Fruit fly (Drosophila melanogaster) whole organism, prepupa: ENCODE data around the gene cbt.

ENCODE experiments used
- Blimp-1 ChIP-seq: fragments of 200-800 bp; sonication (Bioruptor generic); optimal IDR thresholded peaks from 3 replicates; lab custom pipeline; 2017; ENCODE audit warnings: missing biosample characterization, missing genetic modification characterization, mild to moderate bottlenecking, moderate library complexity, missing genetic modification reagents
- CG10631 ChIP-seq: fragments of 200-800 bp; sonication (Bioruptor generic); optimal IDR thresholded peaks from 2 replicates; lab custom pipeline; 2016; ENCODE audit warnings: missing biosample characterization, missing genetic modification characterization
- CG10669 ChIP-seq: fragments of 200-800 bp; sonication (Bioruptor generic); optimal IDR thresholded peaks from 3 replicates; lab custom pipeline; 2018; ENCODE audit warnings: missing biosample characterization, mild to moderate bottlenecking, missing genetic modification characterization, moderate library complexity
- CG11762 ChIP-seq: fragments of 200-800 bp; sonication (Bioruptor generic); optimal IDR thresholded peaks from 3 replicates; lab custom pipeline; 2016; ENCODE audit warnings: missing biosample characterization, missing genetic modification characterization; ENCODE audit not compliant: insufficient read depth
- CG11902 ChIP-seq: fragments of 200-800 bp; sonication (Bioruptor generic); optimal IDR thresholded peaks from 3 replicates; lab custom pipeline; 2016; ENCODE audit warnings: missing biosample characterization, missing genetic modification characterization
- CG15336 ChIP-seq: fragments of 200-800 bp; sonication (Bioruptor generic); IDR thresholded peaks from 2 replicates; pipeline ENCODE4 v1.3.6; 2022; ENCODE audit warnings: missing biosample characterization, missing genetic modification characterization
- CG16779 ChIP-seq: fragments of 200-800 bp; sonication (Bioruptor generic); optimal IDR thresholded peaks from 3 replicates; lab custom pipeline; 2017; ENCODE audit warnings: missing biosample characterization, mild to moderate bottlenecking, missing genetic modification characterization
- CG3032 ChIP-seq: fragments of 200-800 bp; optimal IDR thresholded peaks from 2 replicates; lab custom pipeline; 2019; ENCODE audit warnings: missing biosample characterization, mild to moderate bottlenecking, missing genetic modification characterization, moderate library complexity
- CG31627 ChIP-seq: fragments of 200-800 bp; sonication (Bioruptor generic); optimal IDR thresholded peaks from 3 replicates; lab custom pipeline; 2016; ENCODE audit warnings: missing biosample characterization, missing genetic modification characterization
- CG32006 ChIP-seq: fragments of 200-800 bp; sonication (Bioruptor generic); optimal IDR thresholded peaks from 3 replicates; lab custom pipeline; 2017; ENCODE audit warnings: missing biosample characterization, mild to moderate bottlenecking, missing genetic modification characterization
- CG34406 ChIP-seq: fragments of 200-800 bp; sonication (Bioruptor generic); optimal IDR thresholded peaks from 3 replicates; lab custom pipeline; 2016; ENCODE audit warnings: missing biosample characterization, missing genetic modification characterization
- CG3919 ChIP-seq: fragments of 200-800 bp; sonication (Bioruptor generic); optimal IDR thresholded peaks from 3 replicates; lab custom pipeline; 2016; ENCODE audit warnings: missing biosample characterization, missing genetic modification characterization
- CG4318 ChIP-seq: fragments of 200-800 bp; sonication (Bioruptor generic); optimal IDR thresholded peaks from 3 replicates; lab custom pipeline; 2017; ENCODE audit warnings: missing biosample characterization, mild to moderate bottlenecking, missing genetic modification characterization
- CG6163 ChIP-seq: fragments of 200-800 bp; sonication (Bioruptor generic); IDR thresholded peaks from 3 replicates; pipeline ENCODE4 v1.3.6; 2022; ENCODE audit warnings: missing biosample characterization, missing genetic modification characterization
- CG6276 ChIP-seq: fragments of 200-800 bp; sonication (Bioruptor generic); optimal IDR thresholded peaks from 2 replicates; lab custom pipeline; 2017; ENCODE audit warnings: missing biosample characterization, mild to moderate bottlenecking, missing genetic modification characterization
- CG6808 ChIP-seq: fragments of 200-800 bp; sonication (Bioruptor generic); optimal IDR thresholded peaks from 3 replicates; lab custom pipeline; 2017; ENCODE audit warnings: missing biosample characterization, missing genetic modification characterization, mild to moderate bottlenecking, moderate library complexity, missing genetic modification reagents
- CG6854 ChIP-seq: fragments of 200-800 bp; sonication (Bioruptor generic); optimal IDR thresholded peaks from 2 replicates; lab custom pipeline; 2017; ENCODE audit warnings: missing biosample characterization, mild to moderate bottlenecking, missing genetic modification characterization
- CG7368 ChIP-seq: fragments of 200-800 bp; sonication (Bioruptor generic); optimal IDR thresholded peaks from 3 replicates; lab custom pipeline; 2016; ENCODE audit warnings: missing biosample characterization, missing genetic modification characterization
- CG8119 ChIP-seq: fragments of 200-800 bp; sonication (Bioruptor generic); IDR thresholded peaks from 3 replicates; pipeline ENCODE4 v1.3.6; 2022; ENCODE audit warnings: missing biosample characterization, missing genetic modification characterization
- CG8319 ChIP-seq: fragments of 200-800 bp; sonication (Bioruptor generic); optimal IDR thresholded peaks from 3 replicates; lab custom pipeline; 2016; ENCODE audit warnings: missing biosample characterization, missing genetic modification characterization
- CG8632 ChIP-seq: fragments of 200-800 bp; sonication (Bioruptor generic); optimal IDR thresholded peaks from 3 replicates; lab custom pipeline; 2016; ENCODE audit warnings: missing biosample characterization, missing genetic modification characterization
- CG9139 ChIP-seq: fragments of 200-800 bp; sonication (Bioruptor generic); optimal IDR thresholded peaks from 3 replicates; lab custom pipeline; 2017; ENCODE audit warnings: missing biosample characterization, mild to moderate bottlenecking, missing genetic modification characterization
- Eip75B ChIP-seq: fragments of 200-800 bp; sonication (Bioruptor generic); optimal IDR thresholded peaks from 3 replicates; lab custom pipeline; 2016; ENCODE audit warnings: missing biosample characterization, missing genetic modification characterization
- Eip78C ChIP-seq: fragments of 200-800 bp; sonication (Bioruptor generic); peaks from one replicate; lab custom pipeline; 2016; ENCODE audit warnings: missing biosample characterization, missing genetic modification characterization
- Eip93F ChIP-seq: fragments of 200-800 bp; sonication (Bioruptor generic); optimal IDR thresholded peaks from 2 replicates; lab custom pipeline; 2016; ENCODE audit warnings: missing biosample characterization, mild to moderate bottlenecking, missing genetic modification characterization
- Ets21C ChIP-seq: fragments of 200-800 bp; sonication (Bioruptor generic); optimal IDR thresholded peaks from 3 replicates; lab custom pipeline; 2016; ENCODE audit warnings: missing biosample characterization, missing genetic modification characterization
- Gug ChIP-seq: fragments of 200-800 bp; sonication (Bioruptor generic); IDR thresholded peaks from 2 replicates; pipeline ENCODE4 v1.3.6; 2022; ENCODE audit warnings: missing biosample characterization, missing genetic modification characterization
- Hr39 ChIP-seq: fragments of 200-800 bp; sonication (Bioruptor generic); optimal IDR thresholded peaks from 2 replicates; lab custom pipeline; 2016; ENCODE audit warnings: missing biosample characterization, missing genetic modification characterization
- Hr4 ChIP-seq: fragments of 200-800 bp; sonication (Bioruptor generic); optimal IDR thresholded peaks from 3 replicates; lab custom pipeline; 2016; ENCODE audit warnings: missing biosample characterization, missing genetic modification characterization
- Lpt ChIP-seq: fragments of 200-800 bp; sonication (Bioruptor generic); optimal IDR thresholded peaks from 3 replicates; lab custom pipeline; 2016; ENCODE audit warnings: missing biosample characterization, missing genetic modification characterization
- Met ChIP-seq: fragments of 200-800 bp; sonication (Bioruptor generic); optimal IDR thresholded peaks from 3 replicates; lab custom pipeline; 2016; ENCODE audit warnings: missing biosample characterization, missing genetic modification characterization
- OdsH ChIP-seq: fragments of 200-800 bp; sonication (Bioruptor generic); optimal IDR thresholded peaks from 3 replicates; lab custom pipeline; 2016; ENCODE audit warnings: missing biosample characterization, missing genetic modification characterization
- Smox ChIP-seq: fragments of 200-800 bp; sonication (Bioruptor generic); optimal IDR thresholded peaks from 3 replicates; lab custom pipeline; 2016; ENCODE audit warnings: missing biosample characterization, missing genetic modification characterization
- Sox102F ChIP-seq: fragments of 200-800 bp; sonication (Bioruptor generic); optimal IDR thresholded peaks from 2 replicates; lab custom pipeline; 2016; ENCODE audit warnings: missing biosample characterization, mild to moderate bottlenecking, missing genetic modification characterization
- Sox14 ChIP-seq: fragments of 200-800 bp; sonication (Bioruptor generic); optimal IDR thresholded peaks from 3 replicates; lab custom pipeline; 2016; ENCODE audit warnings: missing biosample characterization, missing genetic modification characterization
- Sox15 ChIP-seq: fragments of 200-800 bp; sonication (Bioruptor generic); optimal IDR thresholded peaks from 3 replicates; lab custom pipeline; 2016; ENCODE audit warnings: missing biosample characterization, missing genetic modification characterization
- achi ChIP-seq: fragments of 200-800 bp; sonication (Bioruptor generic); optimal IDR thresholded peaks from 3 replicates; lab custom pipeline; 2016; ENCODE audit warnings: missing biosample characterization, missing genetic modification characterization
- acj6 ChIP-seq: fragments of 200-800 bp; sonication (Bioruptor generic); optimal IDR thresholded peaks from 3 replicates; lab custom pipeline; 2016; ENCODE audit warnings: missing biosample characterization, missing genetic modification characterization
- dac ChIP-seq: fragments of 200-800 bp; sonication (Bioruptor generic); optimal IDR thresholded peaks from 2 replicates; lab custom pipeline; 2017; ENCODE audit warnings: missing biosample characterization, mild to moderate bottlenecking, missing genetic modification characterization
- dsx ChIP-seq: fragments of 200-800 bp; optimal IDR thresholded peaks from 3 replicates; lab custom pipeline; 2019; ENCODE audit warnings: missing biosample characterization, mild to moderate bottlenecking, missing genetic modification characterization, moderate library complexity; ENCODE audit not compliant: poor library complexity, severe bottlenecking
- eg ChIP-seq: fragments of 200-800 bp; sonication (Bioruptor generic); IDR thresholded peaks from 3 replicates; pipeline ENCODE4 v1.3.6; 2022; ENCODE audit warnings: missing biosample characterization, missing genetic modification characterization
- esn ChIP-seq: fragments of 200-800 bp; sonication (Bioruptor generic); optimal IDR thresholded peaks from 2 replicates; lab custom pipeline; 2016; ENCODE audit warnings: missing biosample characterization, mild to moderate bottlenecking, missing genetic modification characterization, moderate library complexity
- fd59A ChIP-seq: fragments of 200-800 bp; sonication (Bioruptor generic); optimal IDR thresholded peaks from 2 replicates; lab custom pipeline; 2017; ENCODE audit warnings: missing biosample characterization, mild to moderate bottlenecking, missing genetic modification characterization, missing genetic modification reagents
- fd85E ChIP-seq: fragments of 200-800 bp; sonication (Bioruptor generic); optimal IDR thresholded peaks from 3 replicates; lab custom pipeline; 2016; ENCODE audit warnings: missing biosample characterization, missing genetic modification characterization
- fkh ChIP-seq: fragments of 200-800 bp; sonication (Bioruptor generic); optimal IDR thresholded peaks from 3 replicates; lab custom pipeline; 2017; ENCODE audit warnings: missing biosample characterization, mild to moderate bottlenecking, missing genetic modification characterization, moderate library complexity
- lz ChIP-seq: fragments of 200-800 bp; sonication (Bioruptor generic); optimal IDR thresholded peaks from 3 replicates; lab custom pipeline; 2016; ENCODE audit warnings: missing biosample characterization, missing genetic modification characterization
- pdm3 ChIP-seq: fragments of 200-800 bp; sonication (Bioruptor generic); optimal IDR thresholded peaks from 3 replicates; lab custom pipeline; 2016; ENCODE audit warnings: missing biosample characterization, missing genetic modification characterization
- spab ChIP-seq: fragments of 200-800 bp; sonication (Bioruptor generic); optimal IDR thresholded peaks from 2 replicates; lab custom pipeline; 2017; ENCODE audit warnings: missing biosample characterization, mild to moderate bottlenecking, missing genetic modification characterization, missing genetic modification reagents
- ss ChIP-seq, 2 experiments: fragments of 200-800 bp; sonication (Bioruptor generic); optimal IDR thresholded peaks; 2 replicates in 1 of 2; 3 replicates in 1 of 2; lab custom pipeline; 2017 to 2018; ENCODE audit warnings: mild to moderate bottlenecking in 2 of 2, missing biosample characterization in 2 of 2, missing genetic modification characterization in 2 of 2, moderate library complexity in 1 of 2
- svp ChIP-seq: fragments of 200-800 bp; sonication (Bioruptor generic); peaks from one replicate; lab custom pipeline; 2016; ENCODE audit warnings: missing biosample characterization, missing genetic modification characterization
- topi ChIP-seq: fragments of 200-800 bp; sonication (Bioruptor generic); optimal IDR thresholded peaks from 3 replicates; lab custom pipeline; 2016; ENCODE audit warnings: missing biosample characterization, missing genetic modification characterization
- vri ChIP-seq: fragments of 200-800 bp; sonication (Bioruptor generic); optimal IDR thresholded peaks from 3 replicates; lab custom pipeline; 2016; ENCODE audit warnings: missing biosample characterization, mild to moderate bottlenecking, missing genetic modification characterization

cbt gene

DNA sequence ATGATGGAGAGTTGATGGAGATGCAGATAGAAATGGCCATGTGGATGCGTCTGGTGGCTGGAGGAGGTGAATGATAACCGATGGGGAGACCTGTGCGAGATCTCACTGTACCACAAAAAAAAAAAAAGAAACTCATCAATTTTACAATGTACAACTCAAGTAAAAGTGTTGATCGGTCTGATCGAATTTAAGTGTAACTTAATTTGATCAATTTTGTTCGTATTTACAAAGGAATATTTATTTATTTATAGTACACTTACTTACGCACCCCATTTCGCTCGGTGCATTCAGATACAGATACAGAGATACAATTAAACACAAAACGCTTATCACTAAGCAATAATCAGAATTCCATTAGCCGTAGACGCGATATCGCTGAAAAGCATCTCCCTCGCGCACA is 43.3 kb upstream of the cbt start:
- TF ChIP-seq lz (peak; percentile 40), Hr4 (GFP tag; lab: Kevin White, UChicago) (peak; percentile 43), Gug (GFP tag; lab: Robert Waterston, UW) (0 out of 2 replicates have a peak, but pooled peaks have one; percentile 22), acj6 (GFP tag; lab: Kevin White, UChicago) (peak; percentile 41), dac (GFP tag; lab: Kevin White, UChicago) (no peak), fd59A (peak; percentile 16), CG16779 (no peak), Sox15 (GFP tag; lab: Kevin White, UChicago) (no peak), CG3032 (peak; percentile 19), CG6163 (GFP tag; lab: Robert Waterston, UW) (peak; percentile 55; the same call in 1 of the 3 replicates), CG11902 (GFP tag; lab: Kevin White, UChicago) (no peak), Ets21C (GFP tag; lab: Kevin White, UChicago) (peak; percentile 30), CG7368 (GFP tag; lab: Kevin White, UChicago) (no peak), CG6854 (no peak), CG8632 (GFP tag; lab: Kevin White, UChicago) (peak; percentile 50), achi (GFP tag; lab: Kevin White, UChicago) (peak; percentile 24), Eip75B (GFP tag; lab: Kevin White, UChicago) (peak; percentile 43), OdsH (peak; percentile 68), Smox (peak; percentile 14), Eip93F (GFP tag; lab: Kevin White, UChicago) (no peak), CG10631 (peak; percentile 58), CG31627 (GFP tag; lab: Kevin White, UChicago) (peak; percentile 45), CG11762 (GFP tag; lab: Kevin White, UChicago) (peak; percentile 49), Sox14 (peak; percentile 30), svp (GFP tag; lab: Kevin White, UChicago) (no peak), CG8119 (GFP tag; lab: Robert Waterston, UW) (peak; percentile 51; the same call in 2 of the 3 replicates), ss (GFP tag; optimal IDR thresholded peaks at IDR 0.05; lab: Kevin White, UChicago) (no peak), CG3919 (GFP tag; lab: Kevin White, UChicago) (peak; percentile 63), eg (GFP tag; lab: Robert Waterston, UW) (peak; percentile 46; the same call in 2 of the 3 replicates), CG10669 (GFP tag; lab: Kevin White, UChicago) (peak; percentile 36), Met (GFP tag; lab: Kevin White, UChicago) (peak; percentile 62), CG6808 (GFP tag; lab: Kevin White, UChicago) (peak; percentile 33), CG4318 (GFP tag; lab: Kevin White, UChicago) (peak; percentile 29), pdm3 (GFP tag; lab: Kevin White, UChicago) (peak; percentile 56), CG8319 (GFP tag; lab: Kevin White, UChicago) (peak; percentile 35), Blimp-1 (GFP tag; lab: Kevin White, UChicago) (no peak), CG9139 (GFP tag; lab: Kevin White, UChicago) (no peak), Hr39 (GFP tag; lab: Kevin White, UChicago) (peak; percentile 45), topi (GFP tag; lab: Kevin White, UChicago) (peak; percentile 47), Sox102F (GFP tag; lab: Kevin White, UChicago) (peak; percentile 50), CG34406 (GFP tag; lab: Kevin White, UChicago) (peak; percentile 41), dsx (GFP tag; lab: Kevin White, UChicago) (no peak), esn (peak; percentile 58), CG32006 (GFP tag; lab: Kevin White, UChicago) (peak; percentile 73), CG6276 (GFP tag; lab: Kevin White, UChicago) (peak; percentile 43), fkh (GFP tag; lab: Kevin White, UChicago) (no peak), fd85E (GFP tag; lab: Kevin White, UChicago) (no peak), Eip78C (peak; percentile 82), CG15336 (GFP tag; lab: Robert Waterston, UW) (peak; percentile 48), Lpt (GFP tag; lab: Kevin White, UChicago) (no peak), spab (GFP tag; lab: Kevin White, UChicago) (peak; percentile 35), vri (GFP tag; lab: Kevin White, UChicago) (no peak)
